Worm (Caenorhabditis elegans): ENCODE measurements around the gene srt-54.

DNA sequence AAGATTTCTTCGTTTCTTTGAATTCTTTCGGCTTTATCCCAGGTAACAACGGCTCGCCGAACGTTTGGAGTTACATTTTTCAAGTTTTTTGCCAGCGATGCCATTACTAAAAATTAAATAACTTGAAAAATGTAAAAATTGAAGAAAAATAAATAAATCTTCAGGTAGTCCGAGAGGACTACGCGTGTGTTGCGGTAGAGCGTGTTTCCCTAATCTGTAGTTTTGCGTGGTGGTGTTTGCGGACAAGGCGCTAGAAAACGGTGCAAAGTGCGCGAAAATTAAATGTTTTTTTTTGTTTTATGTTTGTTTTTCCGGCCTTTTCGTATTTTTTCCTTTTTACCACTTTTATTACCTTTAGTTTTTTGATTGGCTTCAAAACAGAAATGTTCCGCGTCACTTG lies 38.9 kb downstream of the srt-54 start, which contains the start of gene mrpl-28:
- TF ChIP-seq lin-11 (tag; optimal IDR thresholded peaks at IDR 0.05) (no peak), ceh-9 (tag; optimal IDR thresholded peaks at IDR 0.05) (no peak), pag-3 (tag; optimal IDR thresholded peaks at IDR 0.05; ENCODE audit: borderline replicate concordance) (no peak), nfya-1 (tag; optimal IDR thresholded peaks at IDR 0.05) (peak; percentile 66), ttx-3 (tag; optimal IDR thresholded peaks at IDR 0.05) (no peak), tbx-2 (tag; optimal IDR thresholded peaks at IDR 0.05) (peak; percentile 40)
